Worm (Caenorhabditis elegans): Measurements from ENCODE around the gene C17H12.12.

ce11 chrIV:6839091-6839522 lies 43.4 kb downstream of the C17H12.12 start:
- TF ChIP-seq nhr-28 (tag; optimal IDR thresholded peaks at IDR 0.05) (no peak), snpc-4 (tag; optimal IDR thresholded peaks at IDR 0.05) (no peak), unc-86 (tag; optimal IDR thresholded peaks at IDR 0.05) (peak; percentile 81), ceh-82 (tag; optimal IDR thresholded peaks at IDR 0.05) (peak; percentile 67 to 78 (median 77)), nhr-11 (tag; optimal IDR thresholded peaks at IDR 0.05) (peak; percentile 77), sptf-1 (tag; optimal IDR thresholded peaks at IDR 0.05) (no peak)

Measured in whole organism, L1 larva.